Fruit fly (Drosophila melanogaster) whole organism, wandering third instar larva: ENCODE results near the gene cact.

ENCODE experiments used
- h ChIP-seq: fragments of 200-800 bp; sonication (Bioruptor generic); optimal IDR thresholded peaks from 3 replicates; lab custom pipeline; 2016; ENCODE audit warnings: missing biosample characterization, mild to moderate bottlenecking, missing genetic modification characterization
- lola ChIP-seq: fragments of >200 bp; optimal IDR thresholded peaks from 2 replicates; lab custom pipeline; 2017; ENCODE audit warnings: missing biosample characterization, missing genetic modification characterization

- TF ChIP-seq lola (GFP tag; lab: Kevin White, UChicago) (no peak), h (GFP tag; lab: Kevin White, UChicago) (no peak)
These were observed 3.6 kb upstream of the cact start, which contains the start of gene CG4440 for dm6 chr2L:16329625-16330024.
